Fruit fly (Drosophila melanogaster) whole organism, embryonic: ENCODE data around the gene CG33543.

Source experiments
- CG17385 ChIP-seq: fragments of 200-800 bp; sonication (Bioruptor generic); optimal IDR thresholded peaks from 3 replicates; lab custom pipeline; 2018; ENCODE audit warnings: missing biosample characterization, mild to moderate bottlenecking, missing genetic modification characterization
- CG3995 ChIP-seq: fragments of 200-800 bp; sonication (Bioruptor generic); optimal IDR thresholded peaks from 3 replicates; lab custom pipeline; 2016; ENCODE audit warnings: missing biosample characterization, missing genetic modification characterization
- CG8359 ChIP-seq: fragments of 200-800 bp; sonication (Bioruptor generic); optimal IDR thresholded peaks from 2 replicates; lab custom pipeline; 2017; ENCODE audit warnings: missing biosample characterization, mild to moderate bottlenecking, missing genetic modification characterization, borderline replicate concordance
- CG9876 ChIP-seq: fragments of 200-800 bp; sonication (Bioruptor generic); optimal IDR thresholded peaks from 2 replicates; lab custom pipeline; 2016; ENCODE audit warnings: missing biosample characterization, missing genetic modification characterization
- aop ChIP-seq: fragments of 200-800 bp; sonication (Bioruptor generic); IDR thresholded peaks from 2 replicates; pipeline ENCODE4 v1.3.6; 2022; ENCODE audit warnings: missing biosample characterization, missing genetic modification characterization
- az2 ChIP-seq: fragments of 200-800 bp; sonication (Bioruptor generic); optimal IDR thresholded peaks from 3 replicates; lab custom pipeline; 2016; ENCODE audit warnings: missing biosample characterization, missing genetic modification characterization
- kay ChIP-seq: fragments of 200-800 bp; sonication (Bioruptor generic); optimal IDR thresholded peaks from 2 replicates; lab custom pipeline; 2016; ENCODE audit warnings: missing biosample characterization, missing genetic modification characterization
- ssp ChIP-seq: fragments of 200-800 bp; sonication (Bioruptor generic); IDR thresholded peaks from 2 replicates; pipeline ENCODE4 v1.3.6; 2022; ENCODE audit warnings: missing biosample characterization, missing genetic modification characterization
- tna ChIP-seq: fragments of 200-800 bp; sonication (Bioruptor generic); IDR thresholded peaks from 2 replicates; pipeline ENCODE4 v1.3.6; 2022; ENCODE audit warnings: missing biosample characterization, missing genetic modification characterization; ENCODE audit not compliant: partially characterized antibody
- usp ChIP-seq: fragments of >200 bp; optimal IDR thresholded peaks from 2 replicates; lab custom pipeline; 2017; ENCODE audit warnings: missing biosample characterization, missing genetic modification characterization

DNA sequence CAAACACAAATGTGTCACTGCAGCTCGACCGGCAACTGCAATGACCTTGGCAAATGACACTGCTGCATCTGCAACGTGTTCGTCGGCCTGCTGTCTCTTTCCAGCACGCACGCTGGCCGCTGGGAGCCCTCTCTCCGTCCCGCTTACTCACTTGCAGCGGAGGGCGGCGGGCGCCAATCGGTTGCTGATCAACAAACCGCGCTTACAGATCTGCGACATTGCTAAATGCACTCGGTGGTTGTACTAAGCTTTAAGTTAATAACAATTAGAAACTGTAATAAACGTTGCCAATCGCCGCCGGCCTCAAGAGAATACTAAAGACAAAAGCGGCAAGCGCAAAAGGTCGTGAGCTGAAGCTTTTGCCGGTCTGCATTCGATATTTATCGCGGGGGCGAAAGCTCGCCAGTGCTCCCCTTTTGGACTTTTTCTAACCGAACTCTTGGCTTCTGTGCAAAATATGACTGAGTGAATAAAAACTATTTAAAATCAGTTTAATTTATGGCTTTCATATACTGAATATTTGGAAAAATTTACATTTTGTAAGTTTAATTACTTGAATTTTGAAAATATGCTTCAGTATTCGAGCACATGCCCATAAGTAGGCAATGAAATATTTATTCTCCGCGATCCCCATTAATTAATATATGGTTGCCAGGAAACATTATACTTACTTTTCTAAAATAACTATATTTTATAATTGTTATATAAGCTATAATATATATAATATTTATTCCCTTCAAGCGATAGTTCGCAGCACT is 18.5 kb downstream of the CG33543 start, which contains the start of gene Got2:
- TF ChIP-seq CG9876 (GFP tag; lab: Kevin White, UChicago) = no peak
- no peak for TF ChIP-seq usp
- no peak for TF ChIP-seq CG8359 (GFP tag; lab: Kevin White, UChicago)
- TF ChIP-seq CG17385 (GFP tag; lab: Kevin White, UChicago) = peak; percentile 21
- no peak for TF ChIP-seq az2 (GFP tag; lab: Kevin White, UChicago)
- TF ChIP-seq ssp (GFP tag; lab: Robert Waterston, UW) = no peak
- TF ChIP-seq CG3995 = no peak
- TF ChIP-seq tna (GFP tag; lab: Robert Waterston, UW) = peak; percentile 83
- TF ChIP-seq kay (GFP tag; lab: Kevin White, UChicago) = no peak
- TF ChIP-seq aop (GFP tag; lab: Robert Waterston, UW) = 0 out of 2 replicates have a peak, but pooled peaks have one; percentile 20
